Worm (Caenorhabditis elegans) whole organism, late embryonic: Measurements from ENCODE around the gene Y45G5AM.6.

Experiments used
- C08G9.2 ChIP-seq: sonication (generic microtip); optimal IDR thresholded peaks from 2 replicates; lab custom pipeline; 2016; ENCODE audit warnings: mild to moderate bottlenecking, missing genetic modification characterization, moderate library complexity, missing compliant biosample characterization
- F13H6.1 ChIP-seq: sonication (generic microtip); optimal IDR thresholded peaks from 2 replicates; lab custom pipeline; 2016; ENCODE audit warnings: missing genetic modification characterization, missing compliant biosample characterization
- K09A11.1 ChIP-seq: sonication (generic microtip); optimal IDR thresholded peaks from 2 replicates; lab custom pipeline; 2017; ENCODE audit warnings: antibody characterized with exemption, mild to moderate bottlenecking, missing genetic modification characterization, missing compliant biosample characterization; ENCODE audit not compliant: insufficient read depth
- ceh-14 ChIP-seq: sonication (generic microtip); optimal IDR thresholded peaks from 2 replicates; lab custom pipeline; 2016; ENCODE audit warnings: missing genotype, missing genetic modification characterization, missing compliant biosample characterization
- ceh-34 ChIP-seq: sonication (generic microtip); optimal IDR thresholded peaks from 2 replicates; lab custom pipeline; 2016; ENCODE audit warnings: mild to moderate bottlenecking, missing genetic modification characterization, missing compliant biosample characterization
- dmd-4 ChIP-seq: sonication (generic microtip); optimal IDR thresholded peaks from 2 replicates; lab custom pipeline; 2016; ENCODE audit warnings: borderline replicate concordance, missing genetic modification characterization, missing compliant biosample characterization
- fkh-10 ChIP-seq: fragments of 150-350 bp; optimal IDR thresholded peaks from 2 replicates; lab custom pipeline; 2014; ENCODE audit warnings: missing biosample characterization, missing genetic modification reagents, missing genetic modification characterization
- fkh-6 ChIP-seq: sonication (generic microtip); optimal IDR thresholded peaks from 2 replicates; lab custom pipeline; 2016; ENCODE audit warnings: missing genetic modification characterization, missing compliant biosample characterization
- hlh-13 ChIP-seq: fragments of 200-800 bp; sonication (Bioruptor generic); optimal IDR thresholded peaks from 2 replicates; lab custom pipeline; 2018; ENCODE audit warnings: mild to moderate bottlenecking, missing genetic modification characterization, missing compliant biosample characterization
- hlh-15 ChIP-seq: sonication (generic microtip); optimal IDR thresholded peaks from 2 replicates; lab custom pipeline; 2016; ENCODE audit warnings: missing genetic modification characterization, missing compliant biosample characterization
- nhr-11 ChIP-seq: fragments of 150-350 bp; optimal IDR thresholded peaks from 2 replicates; lab custom pipeline; 2014; ENCODE audit warnings: missing biosample characterization, missing genetic modification characterization
- pha-4 ChIP-seq: fragments of 150-350 bp; optimal IDR thresholded peaks from 2 replicates; lab custom pipeline; 2018; ENCODE audit warnings: missing biosample characterization, missing genetic modification reagents, missing genetic modification characterization
- sdc-2 ChIP-seq: sonication (generic microtip); optimal IDR thresholded peaks from 2 replicates; lab custom pipeline; 2016; ENCODE audit warnings: missing genotype, missing genetic modification characterization, missing compliant biosample characterization
- tbx-2 ChIP-seq: sonication (generic microtip); optimal IDR thresholded peaks from 2 replicates; lab custom pipeline; 2016; ENCODE audit warnings: missing genetic modification characterization, missing compliant biosample characterization

DNA sequence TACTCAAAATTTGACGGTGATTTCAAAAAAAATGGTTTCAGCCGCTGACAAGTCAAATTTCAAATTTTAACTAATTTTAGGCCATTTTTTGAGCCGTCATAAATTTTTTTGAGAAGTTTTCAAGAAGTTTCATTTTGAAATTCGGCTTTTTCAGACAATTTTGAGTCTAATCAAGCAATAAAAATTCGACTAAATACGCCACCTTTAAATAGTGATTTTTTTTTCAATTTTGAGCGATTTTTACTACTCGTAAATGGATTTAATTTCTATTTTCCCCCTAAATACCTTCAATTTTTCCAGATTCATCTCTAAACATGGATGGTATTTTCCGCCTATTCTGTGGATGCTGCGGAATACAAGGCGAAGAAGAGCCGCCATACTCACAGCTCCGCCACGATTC is 7.9 kb downstream of the Y45G5AM.6 start, which contains the start of gene Y45G5AL.1:
- TF ChIP-seq K09A11.1 (no peak), fkh-10 (GFP tag; lab: Kevin White, UChicago) (no peak), pha-4 (tag; lab: Kevin White, UChicago) (no peak), sdc-2 (tag; lab: Kevin White, UChicago) (no peak), hlh-15 (tag; lab: Kevin White, UChicago) (no peak), ceh-34 (tag; lab: Kevin White, UChicago) (no peak), hlh-13 (no peak), dmd-4 (tag; lab: Kevin White, UChicago) (no peak), ceh-14 (tag; lab: Kevin White, UChicago) (no peak), F13H6.1 (tag; lab: Kevin White, UChicago) (no peak), fkh-6 (no peak), nhr-11 (tag; lab: Kevin White, UChicago) (no peak), tbx-2 (tag; lab: Kevin White, UChicago) (no peak), C08G9.2 (no peak)
